Fruit fly (Drosophila melanogaster): ENCODE results near the gene CG4596.

CG4596 gene

DNA sequence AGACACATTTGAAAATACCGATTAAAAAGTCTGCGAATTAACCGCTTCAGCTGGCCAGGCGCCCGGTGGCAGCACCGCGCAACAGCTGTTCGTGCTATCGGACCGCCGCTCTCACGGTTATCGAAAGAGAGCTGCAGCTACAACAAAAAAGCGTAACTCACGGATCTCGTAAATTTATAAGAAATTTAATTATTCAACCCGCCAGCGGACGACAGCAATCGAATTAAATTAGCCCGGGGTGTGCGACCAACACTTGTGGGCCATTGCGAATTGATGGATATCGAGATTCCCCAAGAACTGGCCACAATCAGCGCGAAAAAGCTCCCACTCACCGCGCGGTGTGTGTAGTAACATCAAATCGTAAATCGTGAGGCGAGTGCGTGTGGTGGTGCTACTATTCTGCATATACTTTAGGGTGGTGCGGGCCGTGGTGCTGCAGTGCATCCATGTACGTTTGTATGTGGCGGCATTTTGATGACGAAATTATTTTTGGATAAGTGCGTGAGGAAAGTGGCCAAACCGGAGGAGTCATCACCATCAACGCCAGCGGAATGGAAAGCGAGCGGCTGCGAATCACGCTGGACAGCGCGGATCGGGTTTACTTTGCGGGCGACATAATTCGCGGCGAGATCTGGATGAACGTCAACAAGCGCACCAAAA is 12.7 kb downstream of the CG4596 start, which contains the start of gene Leash:
Gene Leash (plus strand): TSS at position 119 of the 660 bp plus-strand sequence.
- TF ChIP-seq Ets98B (GFP tag; IDR thresholded peaks at IDR 0.05) (no peak), CG4496 (GFP tag; IDR thresholded peaks at IDR 0.05) (peak; percentile 6; the same call in 1 of the 3 replicates), CG8159 (tag; optimal IDR thresholded peaks at IDR 0.05) (peak; percentile 75), Pif1B (GFP tag; optimal IDR thresholded peaks at IDR 0.05) (no peak), CG14655 (GFP tag; optimal IDR thresholded peaks at IDR 0.05) (no peak), CG32121 (GFP tag; IDR thresholded peaks at IDR 0.05) (peak; percentile 29; the same call in 1 of the 2 replicates), fd96Ca (GFP tag; IDR thresholded peaks at IDR 0.05) (0 out of 3 replicates have a peak, but pooled peaks have one; percentile 37), CG13204 (GFP tag; optimal IDR thresholded peaks at IDR 0.05) (peak; percentile 36), CG8301 (tag; optimal IDR thresholded peaks at IDR 0.05) (no peak), rn (GFP tag; IDR thresholded peaks at IDR 0.05) (no peak)

DNA sequence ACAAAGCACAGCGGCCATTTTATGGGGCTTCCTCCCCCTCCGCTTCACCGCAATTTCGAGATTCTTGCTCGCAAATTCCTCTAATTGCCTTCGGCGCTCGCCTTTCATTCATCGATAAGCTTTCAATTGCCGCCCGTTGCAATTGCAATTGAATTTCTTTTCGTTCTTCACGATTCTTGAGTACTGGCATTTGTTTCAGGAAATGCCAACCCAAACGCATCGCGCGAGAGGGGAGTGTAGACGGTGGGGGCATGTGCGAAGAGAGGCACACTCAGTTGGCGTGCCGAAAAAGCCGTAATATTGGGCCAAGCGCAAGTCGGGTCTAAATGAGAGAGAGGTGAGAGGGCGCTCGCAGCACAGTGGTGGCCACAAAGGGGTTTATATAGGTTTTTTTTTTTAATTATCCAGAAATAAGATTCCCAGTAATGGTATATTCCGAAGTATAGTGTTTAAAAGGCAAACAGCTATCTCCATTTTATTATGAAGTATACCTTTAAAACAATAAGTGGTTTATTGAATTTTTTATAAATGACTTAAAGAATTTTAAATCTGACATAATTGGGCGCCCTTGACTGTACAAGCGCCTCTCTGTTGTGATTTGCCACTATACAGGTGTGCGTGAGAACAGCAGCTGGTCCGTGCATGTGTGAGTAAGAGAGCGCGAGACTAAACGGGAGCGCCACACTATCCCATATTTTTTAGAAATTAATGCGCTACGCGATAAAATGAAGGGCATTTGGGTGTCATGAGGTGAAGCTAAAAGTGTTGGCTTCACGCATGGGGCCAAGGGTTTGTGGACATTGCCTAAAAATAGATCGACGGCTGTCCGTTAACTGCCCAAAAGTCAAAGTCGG is 13.9 kb downstream of the CG4596 start:
- TF ChIP-seq Ets98B (GFP tag; IDR thresholded peaks at IDR 0.05) (peak; percentile 86), CG9948 (tag; optimal IDR thresholded peaks at IDR 0.05) (peak; percentile 83), CG13204 (GFP tag; optimal IDR thresholded peaks at IDR 0.05) (peak; percentile 64), gl (tag; optimal IDR thresholded peaks at IDR 0.05) (peak; percentile 41), CG32121 (GFP tag; IDR thresholded peaks at IDR 0.05) (peak; percentile 93), CG4496 (GFP tag; IDR thresholded peaks at IDR 0.05) (peak; percentile 93), CG10348 (GFP tag; IDR thresholded peaks at IDR 0.05) (peak; percentile 69; the same call in 1 of the 2 replicates), Snoo (tag; optimal IDR thresholded peaks at IDR 0.05) (peak; percentile 87), fd96Ca (GFP tag; IDR thresholded peaks at IDR 0.05) (peak; percentile 78), Pif1B (GFP tag; optimal IDR thresholded peaks at IDR 0.05) (peak; percentile 86), CG14655 (GFP tag; optimal IDR thresholded peaks at IDR 0.05) (peak; percentile 90), EcR (GFP tag; optimal IDR thresholded peaks at IDR 0.05) (peak; percentile 24), Pif1A (GFP tag; optimal IDR thresholded peaks at IDR 0.05) (peak; percentile 91), CG34367 (tag; optimal IDR thresholded peaks at IDR 0.05) (peak; percentile 80), D1 (tag; optimal IDR thresholded peaks at IDR 0.05) (peak; percentile 66), CG8159 (tag; optimal IDR thresholded peaks at IDR 0.05) (peak; percentile 89), CG12605 (GFP tag; IDR thresholded peaks at IDR 0.05) (peak; percentile 81), CG17806 (tag; optimal IDR thresholded peaks at IDR 0.05) (peak; percentile 86), CG8301 (tag; optimal IDR thresholded peaks at IDR 0.05) (peak; percentile 89), rn (GFP tag; IDR thresholded peaks at IDR 0.05) (peak; percentile 38), CG15710 (tag; optimal IDR thresholded peaks at IDR 0.05) (peak; percentile 89)

DNA sequence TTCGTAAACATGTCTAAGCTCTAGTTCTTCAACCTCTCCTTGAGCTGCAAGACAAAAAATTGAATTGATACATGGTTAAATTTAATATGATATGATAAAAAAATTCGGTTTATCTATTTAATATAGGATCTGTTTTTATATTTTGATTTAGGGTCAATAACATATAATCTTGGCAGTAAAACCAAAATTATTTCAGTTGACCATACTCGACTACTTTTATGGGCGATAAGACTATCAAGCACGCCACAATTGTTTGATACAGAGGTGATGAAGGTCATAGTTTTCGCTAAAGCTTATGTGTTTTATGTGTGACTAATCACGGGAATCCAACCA is 15.4 kb downstream of the CG4596 start:
- TF ChIP-seq Pif1A (GFP tag; optimal IDR thresholded peaks at IDR 0.05) (no peak), Pif1B (GFP tag; optimal IDR thresholded peaks at IDR 0.05) (no peak), CG4496 (GFP tag; IDR thresholded peaks at IDR 0.05) (no peak), fd96Ca (GFP tag; IDR thresholded peaks at IDR 0.05) (no peak), CG32121 (GFP tag; IDR thresholded peaks at IDR 0.05) (no peak), CG15710 (tag; optimal IDR thresholded peaks at IDR 0.05) (no peak), CG17806 (tag; optimal IDR thresholded peaks at IDR 0.05) (no peak), CG13204 (GFP tag; optimal IDR thresholded peaks at IDR 0.05) (no peak), Snoo (tag; optimal IDR thresholded peaks at IDR 0.05) (no peak), CG12605 (GFP tag; IDR thresholded peaks at IDR 0.05) (no peak), EcR (GFP tag; optimal IDR thresholded peaks at IDR 0.05) (no peak), CG14655 (GFP tag; optimal IDR thresholded peaks at IDR 0.05) (no peak), CG8301 (tag; optimal IDR thresholded peaks at IDR 0.05) (no peak)

DNA sequence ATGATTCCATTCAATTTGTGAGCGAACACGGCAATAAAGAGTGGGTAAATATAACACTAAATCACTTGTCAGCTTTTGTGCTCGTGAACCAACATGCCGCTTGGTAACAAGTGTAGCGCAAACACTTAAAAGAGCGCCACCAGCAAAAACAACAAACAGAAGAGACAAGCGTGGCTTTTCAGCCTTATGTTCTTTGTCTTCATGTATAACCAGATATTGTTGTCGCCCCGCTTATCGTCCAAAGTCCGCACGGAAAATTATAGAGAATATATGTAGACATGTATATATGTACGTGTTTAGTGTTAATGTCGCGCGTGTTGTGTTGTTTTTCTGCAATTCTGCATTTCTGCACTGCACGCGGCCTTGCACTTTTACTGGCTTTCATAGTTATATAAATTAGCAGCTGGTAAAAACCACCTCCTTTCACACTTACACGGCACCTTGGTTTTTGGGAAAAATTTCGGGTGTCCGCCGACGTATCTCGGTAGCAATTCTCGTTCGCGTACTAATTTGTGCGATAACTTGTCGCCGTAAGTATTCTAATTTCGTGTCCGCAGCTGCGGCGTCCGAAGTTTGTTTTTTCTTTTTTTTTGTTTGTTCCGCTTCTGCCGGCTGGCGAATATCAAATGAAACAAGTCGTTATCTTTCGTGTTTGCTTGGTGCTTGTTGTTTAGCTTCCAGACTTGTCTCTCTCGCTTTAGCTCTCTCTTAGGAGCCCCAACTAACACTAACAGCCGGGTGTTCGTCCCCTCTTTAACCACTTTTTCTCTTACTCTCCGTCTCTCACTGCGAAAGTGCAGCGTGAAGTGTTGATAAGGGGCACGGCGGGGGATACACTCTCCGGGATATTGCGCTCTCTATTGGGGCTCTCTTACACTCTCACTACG is 16.0 kb downstream of the CG4596 start:
- peak; percentile 90 for TF ChIP-seq CG12605 (GFP tag; IDR thresholded peaks at IDR 0.05)
- TF ChIP-seq CG17806 (tag; optimal IDR thresholded peaks at IDR 0.05) = peak; percentile 37
- peak; percentile 36 for TF ChIP-seq CG34367 (tag; optimal IDR thresholded peaks at IDR 0.05)
- TF ChIP-seq Snoo (tag; optimal IDR thresholded peaks at IDR 0.05) = peak; percentile 26
- peak; percentile 24 for TF ChIP-seq EcR (GFP tag; optimal IDR thresholded peaks at IDR 0.05)
- peak; percentile 56 for TF ChIP-seq Pif1A (GFP tag; optimal IDR thresholded peaks at IDR 0.05)
- TF ChIP-seq CG13204 (GFP tag; optimal IDR thresholded peaks at IDR 0.05) = peak; percentile 90
- TF ChIP-seq CG32121 (GFP tag; IDR thresholded peaks at IDR 0.05) = peak; percentile 57; the same call in 1 of the 2 replicates
- peak; percentile 28; the same call in 1 of the 2 replicates for TF ChIP-seq rn (GFP tag; IDR thresholded peaks at IDR 0.05)
- peak; percentile 82 for TF ChIP-seq Ets98B (GFP tag; IDR thresholded peaks at IDR 0.05)
- no peak for TF ChIP-seq CG10348 (GFP tag; IDR thresholded peaks at IDR 0.05)
- peak; percentile 60 for TF ChIP-seq CG8159 (tag; optimal IDR thresholded peaks at IDR 0.05)
- peak; percentile 35 for TF ChIP-seq CG15710 (tag; optimal IDR thresholded peaks at IDR 0.05)
- TF ChIP-seq D1 (tag; optimal IDR thresholded peaks at IDR 0.05) = peak; percentile 7
- peak; percentile 74 for TF ChIP-seq CG14655 (GFP tag; optimal IDR thresholded peaks at IDR 0.05)
- no peak for TF ChIP-seq CG9948 (tag; optimal IDR thresholded peaks at IDR 0.05)
- TF ChIP-seq fd96Ca (GFP tag; IDR thresholded peaks at IDR 0.05) = peak; percentile 71
- TF ChIP-seq Pif1B (GFP tag; optimal IDR thresholded peaks at IDR 0.05) = peak; percentile 54
- TF ChIP-seq CG8301 (tag; optimal IDR thresholded peaks at IDR 0.05) = peak; percentile 51
- TF ChIP-seq CG4496 (GFP tag; IDR thresholded peaks at IDR 0.05) = peak; percentile 78
- peak; percentile 94 for TF ChIP-seq gl (tag; optimal IDR thresholded peaks at IDR 0.05)

Measured in whole organism, pupa.